Fruit fly (Drosophila melanogaster) whole organism, adult: Measurements from ENCODE around the gene CG9682.

Experiments used
- CG11617 ChIP-seq: fragments of 200-800 bp; sonication (Bioruptor generic); optimal IDR thresholded peaks from 2 replicates; lab custom pipeline; 2017; ENCODE audit warnings: mild to moderate bottlenecking, missing biosample characterization, missing genetic modification reagents, missing genetic modification characterization
- CG12768 ChIP-seq: fragments of 200-800 bp; sonication (Bioruptor generic); optimal IDR thresholded peaks from 2 replicates; lab custom pipeline; 2017; ENCODE audit warnings: missing biosample characterization, missing genetic modification characterization, mild to moderate bottlenecking, moderate library complexity, missing genetic modification reagents
- CG14711 ChIP-seq: fragments of 200-800 bp; sonication (Bioruptor generic); optimal IDR thresholded peaks from 2 replicates; lab custom pipeline; 2018; ENCODE audit warnings: missing biosample characterization, mild to moderate bottlenecking, missing genetic modification characterization, moderate library complexity
- CG1620 ChIP-seq: fragments of 200-800 bp; sonication (Bioruptor generic); optimal IDR thresholded peaks from 2 replicates; lab custom pipeline; 2016; ENCODE audit warnings: missing biosample characterization, missing genetic modification characterization
- CG33017 ChIP-seq: fragments of 200-800 bp; sonication (Bioruptor generic); optimal IDR thresholded peaks from 2 replicates; lab custom pipeline; 2018; ENCODE audit warnings: missing biosample characterization, mild to moderate bottlenecking, missing genetic modification characterization, moderate library complexity
- CG5204 ChIP-seq: fragments of 200-800 bp; sonication (Bioruptor generic); optimal IDR thresholded peaks from 2 replicates; lab custom pipeline; 2016; ENCODE audit warnings: missing biosample characterization, missing genetic modification characterization
- CG7045 ChIP-seq: fragments of 200-800 bp; sonication (Bioruptor generic); optimal IDR thresholded peaks from 2 replicates; lab custom pipeline; 2017; ENCODE audit warnings: missing biosample characterization, mild to moderate bottlenecking, missing genetic modification characterization
- Clk ChIP-seq: fragments of 200-800 bp; sonication (Bioruptor generic); optimal IDR thresholded peaks from 2 replicates; lab custom pipeline; 2017; ENCODE audit warnings: missing biosample characterization, missing genetic modification characterization
- Crg-1 ChIP-seq: fragments of 200-800 bp; sonication (Bioruptor generic); optimal IDR thresholded peaks from 2 replicates; lab custom pipeline; 2016; ENCODE audit warnings: missing biosample characterization, missing genetic modification characterization
- Hr96 ChIP-seq: fragments of 200-800 bp; sonication (Bioruptor generic); optimal IDR thresholded peaks from 2 replicates; lab custom pipeline; 2016; ENCODE audit warnings: missing biosample characterization, missing genetic modification characterization
- Mnt ChIP-seq: fragments of 200-800 bp; sonication (Bioruptor generic); optimal IDR thresholded peaks from 2 replicates; lab custom pipeline; 2016; ENCODE audit warnings: missing biosample characterization, mild to moderate bottlenecking, missing genetic modification characterization
- bab1 ChIP-seq: fragments of 200-800 bp; sonication (Bioruptor generic); optimal IDR thresholded peaks from 3 replicates; lab custom pipeline; 2019; ENCODE audit warnings: missing biosample characterization, mild to moderate bottlenecking, missing genetic modification characterization, moderate library complexity
- cic ChIP-seq: fragments of 200-800 bp; sonication (Bioruptor generic); optimal IDR thresholded peaks from 2 replicates; lab custom pipeline; 2017; ENCODE audit warnings: missing biosample characterization, mild to moderate bottlenecking, missing genetic modification characterization, moderate library complexity
- cnc ChIP-seq, 2 experiments: fragments of >200 bp; optimal IDR thresholded peaks; 2 replicates each; lab custom pipeline; 2017
- kay ChIP-seq: fragments of 200-800 bp; sonication (Bioruptor generic); peaks from one replicate; lab custom pipeline; 2016; ENCODE audit warnings: missing biosample characterization, missing genetic modification characterization, borderline replicate concordance
- ovo ChIP-seq: fragments of 200-800 bp; sonication (Bioruptor generic); optimal IDR thresholded peaks from 2 replicates; lab custom pipeline; 2016; ENCODE audit warnings: missing biosample characterization, missing genetic modification characterization
- pad ChIP-seq: fragments of 200-800 bp; sonication (Bioruptor generic); optimal IDR thresholded peaks from 3 replicates; lab custom pipeline; 2017; ENCODE audit warnings: missing biosample characterization, missing genetic modification characterization, mild to moderate bottlenecking, moderate library complexity, missing genetic modification reagents
- tj ChIP-seq: fragments of 200-800 bp; sonication (Bioruptor generic); optimal IDR thresholded peaks from 3 replicates; lab custom pipeline; 2017; ENCODE audit warnings: missing biosample characterization, mild to moderate bottlenecking, missing genetic modification characterization, moderate library complexity
- toe ChIP-seq: fragments of 200-800 bp; sonication (Bioruptor generic); optimal IDR thresholded peaks from 2 replicates; lab custom pipeline; 2016; ENCODE audit warnings: missing biosample characterization, missing genetic modification characterization

CG9682 gene

dm6 chr3R:30236994-30237393 lies 13.7 kb upstream of the CG9682 start:
- no peak for TF ChIP-seq Crg-1 (GFP tag; lab: Kevin White, UChicago)
- no peak for TF ChIP-seq cnc (optimal IDR thresholded peaks at IDR 0.05; lab: Kevin White, UChicago)
- TF ChIP-seq Hr96 (GFP tag; lab: Kevin White, UChicago) = no peak
- TF ChIP-seq tj (GFP tag; lab: Kevin White, UChicago) = no peak
- no peak for TF ChIP-seq CG12768 (GFP tag; lab: Kevin White, UChicago)
- no peak for TF ChIP-seq CG33017
- no peak for TF ChIP-seq pad (GFP tag; lab: Kevin White, UChicago)
- TF ChIP-seq ovo = no peak

dm6 chr3R:30237634-30238033 lies 13.1 kb upstream of the CG9682 start, which contains the start of gene CG43448:
Gene CG43448, minus strand, starts transcription at chr3R:30237734.
- TF ChIP-seq Hr96 (GFP tag; lab: Kevin White, UChicago) = no peak
- no peak for TF ChIP-seq kay (GFP tag; lab: Kevin White, UChicago)
- TF ChIP-seq bab1 (GFP tag; lab: Kevin White, UChicago) = no peak
- no peak for TF ChIP-seq CG1620 (GFP tag; lab: Kevin White, UChicago)
- no peak for TF ChIP-seq toe (GFP tag; lab: Kevin White, UChicago)
- TF ChIP-seq CG7045 (GFP tag; lab: Kevin White, UChicago) = no peak
- TF ChIP-seq tj (GFP tag; lab: Kevin White, UChicago) = no peak

- no peak for TF ChIP-seq ovo
- no peak for TF ChIP-seq CG7045 (GFP tag; lab: Kevin White, UChicago)
- no peak for TF ChIP-seq Hr96 (GFP tag; lab: Kevin White, UChicago)
- TF ChIP-seq Mnt (GFP tag; lab: Kevin White, UChicago) = no peak
- no peak for TF ChIP-seq tj (GFP tag; lab: Kevin White, UChicago)
- no peak for TF ChIP-seq bab1 (GFP tag; lab: Kevin White, UChicago)
- TF ChIP-seq Clk (GFP tag; lab: Kevin White, UChicago) = no peak
- TF ChIP-seq cic = no peak
- TF ChIP-seq CG1620 (GFP tag; lab: Kevin White, UChicago) = no peak
These were observed 10.5 kb upstream of the CG9682 start for dm6 chr3R:30240245-30240644.

- TF ChIP-seq CG5204 (GFP tag; lab: Kevin White, UChicago) (peak; percentile 26), CG12768 (GFP tag; lab: Kevin White, UChicago) (peak; percentile 82), tj (GFP tag; lab: Kevin White, UChicago) (peak; percentile 93), toe (GFP tag; lab: Kevin White, UChicago) (peak; percentile 71), kay (GFP tag; lab: Kevin White, UChicago) (peak; percentile 8), CG11617 (GFP tag; lab: Kevin White, UChicago) (peak; percentile 40), CG1620 (GFP tag; lab: Kevin White, UChicago) (no peak), Hr96 (GFP tag; lab: Kevin White, UChicago) (peak; percentile 70), cnc (optimal IDR thresholded peaks at IDR 0.05; lab: Kevin White, UChicago) (no peak), cic (peak; percentile 44), CG33017 (peak; percentile 26), CG7045 (GFP tag; lab: Kevin White, UChicago) (peak; percentile 35), bab1 (GFP tag; lab: Kevin White, UChicago) (peak; percentile 67), CG14711 (tag; lab: Kevin White, UChicago) (no peak)
These were observed 7.4 kb upstream of the CG9682 start, which contains the start of gene CG9737 for dm6 chr3R:30243262-30243815. Gene CG9737, minus strand, starts transcription at chr3R:30243312.

dm6 chr3R:30245739-30246589 lies 4.8 kb upstream of the CG9682 start:
- TF ChIP-seq kay (GFP tag; lab: Kevin White, UChicago) = peak; percentile 53
- TF ChIP-seq Crg-1 (GFP tag; lab: Kevin White, UChicago) = no peak

dm6 chr3R:30246603-30247002 lies 4.1 kb upstream of the CG9682 start, which contains the start of gene CG9733:
Gene CG9733, minus strand, starts transcription at chr3R:30246703.
- TF ChIP-seq cnc (optimal IDR thresholded peaks at IDR 0.05; lab: Kevin White, UChicago) (no peak), CG12768 (GFP tag; lab: Kevin White, UChicago) (no peak), kay (GFP tag; lab: Kevin White, UChicago) (no peak), Clk (GFP tag; lab: Kevin White, UChicago) (no peak), CG14711 (tag; lab: Kevin White, UChicago) (no peak), CG5204 (GFP tag; lab: Kevin White, UChicago) (no peak), Crg-1 (GFP tag; lab: Kevin White, UChicago) (no peak), Mnt (GFP tag; lab: Kevin White, UChicago) (no peak), ovo (no peak), toe (GFP tag; lab: Kevin White, UChicago) (no peak)
